Fruit fly (Drosophila melanogaster) whole organism, embryonic: ENCODE measurements around the gene CG13247.

Experiments
- B-H2 ChIP-seq: fragments of 200-800 bp; sonication (Bioruptor generic); optimal IDR thresholded peaks from 2 replicates; lab custom pipeline; 2018; ENCODE audit warnings: missing biosample characterization, mild to moderate bottlenecking, missing genetic modification characterization
- CG12942 ChIP-seq: fragments of 200-800 bp; sonication (Bioruptor generic); optimal IDR thresholded peaks from 3 replicates; lab custom pipeline; 2016; ENCODE audit warnings: missing biosample characterization, missing genetic modification characterization
- CG13123 ChIP-seq: fragments of 200-800 bp; sonication (Bioruptor generic); optimal IDR thresholded peaks from 2 replicates; lab custom pipeline; 2016; ENCODE audit warnings: missing biosample characterization, missing genetic modification characterization
- CG13287 ChIP-seq: fragments of 200-800 bp; sonication (Bioruptor generic); IDR thresholded peaks from 2 replicates; pipeline ENCODE4 v1.3.6; 2022; ENCODE audit warnings: missing biosample characterization, missing genetic modification characterization; ENCODE audit not compliant: partially characterized antibody
- CG13624 ChIP-seq: fragments of 200-800 bp; sonication (Bioruptor generic); optimal IDR thresholded peaks from 2 replicates; lab custom pipeline; 2016; ENCODE audit warnings: missing biosample characterization, missing genetic modification characterization
- CG17186 ChIP-seq: fragments of 200-800 bp; sonication (Bioruptor generic); optimal IDR thresholded peaks from 3 replicates; lab custom pipeline; 2017; ENCODE audit warnings: missing biosample characterization, missing genetic modification reagents, missing genetic modification characterization
- CG1832 ChIP-seq: fragments of 200-800 bp; sonication (Bioruptor generic); optimal IDR thresholded peaks from 2 replicates; lab custom pipeline; 2017; ENCODE audit warnings: missing biosample characterization, mild to moderate bottlenecking, missing genetic modification characterization, inconsistent platforms
- CG30020 ChIP-seq: fragments of 200-800 bp; optimal IDR thresholded peaks from 2 replicates; lab custom pipeline; 2019; ENCODE audit warnings: missing biosample characterization, mild to moderate bottlenecking, missing genetic modification characterization, moderate library complexity
- CG5245 ChIP-seq: fragments of 200-800 bp; sonication (Bioruptor generic); optimal IDR thresholded peaks from 3 replicates; lab custom pipeline; 2016; ENCODE audit warnings: missing biosample characterization, missing genetic modification characterization
- CG6683 ChIP-seq: fragments of 200-800 bp; sonication (Bioruptor generic); optimal IDR thresholded peaks from 2 replicates; lab custom pipeline; 2017; ENCODE audit warnings: missing biosample characterization, mild to moderate bottlenecking, missing genetic modification characterization, missing genetic modification reagents
- CG6765 ChIP-seq: fragments of 200-800 bp; sonication (Bioruptor generic); optimal IDR thresholded peaks from 3 replicates; lab custom pipeline; 2017; ENCODE audit warnings: missing biosample characterization, mild to moderate bottlenecking, missing genetic modification characterization
- CG6791 ChIP-seq: fragments of 200-800 bp; sonication (Bioruptor generic); IDR thresholded peaks from 3 replicates; pipeline ENCODE4 v1.3.6; 2022; ENCODE audit warnings: missing biosample characterization, missing genetic modification characterization; ENCODE audit not compliant: partially characterized antibody
- CG7963 ChIP-seq: fragments of 200-800 bp; sonication (Bioruptor generic); IDR thresholded peaks from 3 replicates; pipeline ENCODE4 v1.3.6; 2022; ENCODE audit warnings: missing biosample characterization, missing genetic modification characterization; ENCODE audit not compliant: partially characterized antibody
- CG8290 ChIP-seq, 3 experiments: fragments of 200-800 bp; sonication (Bioruptor generic); optimal IDR thresholded peaks; 2 replicates each; lab custom pipeline; 2016 to 2019; ENCODE audit warnings: missing biosample characterization in 3 of 3, missing genetic modification characterization in 3 of 3, mild to moderate bottlenecking in 2 of 3, moderate library complexity in 1 of 3
- Eip74EF ChIP-seq, 2 experiments: fragments of 200-800 bp in 1 of 2; fragments of >200 bp in 1 of 2; sonication (Bioruptor generic) in 1 of 2; optimal IDR thresholded peaks; 2 replicates each; lab custom pipeline; 2017 to 2019; ENCODE audit warnings: missing biosample characterization in 2 of 2, missing genetic modification characterization in 2 of 2, mild to moderate bottlenecking in 1 of 2, moderate library complexity in 1 of 2
- Ets65A ChIP-seq: fragments of 200-800 bp; sonication (Bioruptor generic); peaks from one replicate; lab custom pipeline; 2016; ENCODE audit warnings: missing biosample characterization, missing genetic modification characterization
- Ets97D ChIP-seq: fragments of 200-800 bp; sonication (Bioruptor generic); optimal IDR thresholded peaks from 3 replicates; lab custom pipeline; 2016; ENCODE audit warnings: missing biosample characterization, missing genetic modification characterization
- Fer3 ChIP-seq: fragments of 200-800 bp; sonication (Bioruptor generic); optimal IDR thresholded peaks from 2 replicates; lab custom pipeline; 2018; ENCODE audit warnings: missing biosample characterization, mild to moderate bottlenecking, missing genetic modification characterization, moderate library complexity
- Kr ChIP-seq: fragments of 200-800 bp; sonication (Bioruptor generic); optimal IDR thresholded peaks from 2 replicates; lab custom pipeline; 2017; ENCODE audit warnings: missing biosample characterization, mild to moderate bottlenecking, missing genetic modification characterization
- Med ChIP-seq: fragments of 200-800 bp; sonication (Bioruptor generic); peaks from one replicate; lab custom pipeline; 2016; ENCODE audit warnings: missing biosample characterization, missing genetic modification characterization, mild to moderate bottlenecking, inconsistent platforms, moderate library complexity
- NfI ChIP-seq: fragments of 200-800 bp; sonication (Bioruptor generic); optimal IDR thresholded peaks from 3 replicates; lab custom pipeline; 2018; ENCODE audit warnings: missing biosample characterization, mild to moderate bottlenecking, missing genetic modification characterization, moderate library complexity
- Sox100B ChIP-seq: fragments of 200-800 bp; sonication (Bioruptor generic); optimal IDR thresholded peaks from 3 replicates; lab custom pipeline; 2018; ENCODE audit warnings: missing biosample characterization, mild to moderate bottlenecking, missing genetic modification characterization
- bcd ChIP-seq: fragments of 200-800 bp; sonication (Bioruptor generic); optimal IDR thresholded peaks from 2 replicates; lab custom pipeline; 2017; ENCODE audit warnings: missing biosample characterization, mild to moderate bottlenecking, missing genetic modification characterization
- br ChIP-seq: fragments of >200 bp; optimal IDR thresholded peaks from 2 replicates; lab custom pipeline; 2017
- exex ChIP-seq: fragments of 200-800 bp; sonication (Bioruptor generic); optimal IDR thresholded peaks from 4 replicates; lab custom pipeline; 2018; ENCODE audit warnings: missing biosample characterization, mild to moderate bottlenecking, missing genetic modification characterization, moderate library complexity
- gsb-n ChIP-seq: fragments of 200-800 bp; sonication (Bioruptor generic); optimal IDR thresholded peaks from 3 replicates; lab custom pipeline; 2018; ENCODE audit warnings: missing biosample characterization, mild to moderate bottlenecking, missing genetic modification characterization
- gt ChIP-seq: fragments of 200-800 bp; sonication (Bioruptor generic); IDR thresholded peaks from 2 replicates; pipeline ENCODE4 v1.3.6; 2022; ENCODE audit warnings: missing biosample characterization, missing genetic modification characterization
- ham ChIP-seq: fragments of 200-800 bp; sonication (Bioruptor generic); IDR thresholded peaks from 2 replicates; pipeline ENCODE4 v1.3.6; 2022; ENCODE audit warnings: missing biosample characterization, missing genetic modification characterization
- maf-S ChIP-seq: fragments of 200-800 bp; sonication (Bioruptor generic); optimal IDR thresholded peaks from 2 replicates; lab custom pipeline; 2016; ENCODE audit warnings: missing biosample characterization, missing genetic modification characterization
- mirr ChIP-seq: fragments of 200-800 bp; sonication (Bioruptor generic); optimal IDR thresholded peaks from 3 replicates; lab custom pipeline; 2018; ENCODE audit warnings: missing biosample characterization, mild to moderate bottlenecking, missing genetic modification characterization
- onecut ChIP-seq: fragments of 200-800 bp; sonication (Bioruptor generic); IDR thresholded peaks from 2 replicates; pipeline ENCODE4 v1.3.6; 2022; ENCODE audit warnings: missing biosample characterization, missing genetic modification characterization
- pfk ChIP-seq: fragments of 200-800 bp; sonication (Bioruptor generic); optimal IDR thresholded peaks from 2 replicates; lab custom pipeline; 2018; ENCODE audit warnings: missing biosample characterization, mild to moderate bottlenecking, missing genetic modification characterization, moderate library complexity
- repo ChIP-seq: fragments of 200-800 bp; sonication (Bioruptor generic); optimal IDR thresholded peaks from 2 replicates; lab custom pipeline; 2016; ENCODE audit warnings: missing biosample characterization, missing genetic modification characterization
- row ChIP-seq: fragments of 200-800 bp; sonication (Bioruptor generic); IDR thresholded peaks from 3 replicates; pipeline ENCODE4 v1.3.6; 2022; ENCODE audit warnings: missing biosample characterization, missing genetic modification characterization
- sd ChIP-seq: fragments of 200-800 bp; sonication (Bioruptor generic); optimal IDR thresholded peaks from 3 replicates; lab custom pipeline; 2018; ENCODE audit warnings: missing biosample characterization, mild to moderate bottlenecking, missing genetic modification characterization, moderate library complexity
- sim ChIP-seq: fragments of 200-800 bp; sonication (Bioruptor generic); IDR thresholded peaks from 2 replicates; pipeline ENCODE4 v1.3.6; 2022; ENCODE audit warnings: missing biosample characterization, missing genetic modification characterization
- sima ChIP-seq: fragments of 200-800 bp; sonication (Bioruptor generic); optimal IDR thresholded peaks from 2 replicates; lab custom pipeline; 2016; ENCODE audit warnings: missing biosample characterization, missing genetic modification characterization
- trem ChIP-seq: fragments of 200-800 bp; optimal IDR thresholded peaks from 3 replicates; lab custom pipeline; 2019; ENCODE audit warnings: missing biosample characterization, mild to moderate bottlenecking, missing genetic modification characterization, moderate library complexity
- unpg ChIP-seq: fragments of 200-800 bp; sonication (Bioruptor generic); optimal IDR thresholded peaks from 3 replicates; lab custom pipeline; 2018; ENCODE audit warnings: missing biosample characterization, mild to moderate bottlenecking, missing genetic modification characterization, moderate library complexity
- vvl ChIP-seq: fragments of 200-800 bp; sonication (Bioruptor generic); IDR thresholded peaks from 2 replicates; pipeline ENCODE4 v1.3.6; 2022; ENCODE audit warnings: missing biosample characterization, missing genetic modification characterization

CG13247 gene

dm6 chr3L:20410780-20411179 lies 40.7 kb downstream of the CG13247 start (continued):
- TF ChIP-seq CG8290 (GFP tag; optimal IDR thresholded peaks at IDR 0.05; lab: Kevin White, UChicago) (no peak), CG8290 (tag; optimal IDR thresholded peaks at IDR 0.05; lab: Kevin White, UChicago) (peak in 1 of 2 experiments; percentile 17), trem (no peak), repo (GFP tag; lab: Kevin White, UChicago) (no peak), Med (GFP tag; lab: Kevin White, UChicago) (peak; percentile 63), CG5245 (GFP tag; lab: Kevin White, UChicago) (no peak), onecut (GFP tag; lab: Robert Waterston, UW) (no peak), CG30020 (tag; lab: Kevin White, UChicago) (no peak), gsb-n (tag; lab: Kevin White, UChicago) (peak; percentile 18), mirr (GFP tag; lab: Kevin White, UChicago) (peak; percentile 26), Sox100B (peak; percentile 27), CG6765 (GFP tag; lab: Kevin White, UChicago) (peak; percentile 17), NfI (GFP tag; lab: Kevin White, UChicago) (peak; percentile 10), CG1832 (GFP tag; lab: Kevin White, UChicago) (no peak), gt (no peak), CG17186 (GFP tag; lab: Kevin White, UChicago) (no peak), exex (tag; lab: Kevin White, UChicago) (peak; percentile 53), unpg (GFP tag; lab: Kevin White, UChicago) (peak; percentile 42), sd (peak; percentile 26), Ets65A (GFP tag; lab: Kevin White, UChicago) (no peak), vvl (GFP tag; lab: Robert Waterston, UW) (peak; percentile 61), bcd (no peak), ham (no peak), Fer3 (tag; lab: Kevin White, UChicago) (no peak), CG13624 (GFP tag; lab: Kevin White, UChicago) (no peak), B-H2 (GFP tag; lab: Kevin White, UChicago) (peak; percentile 24), Ets97D (GFP tag; lab: Kevin White, UChicago) (peak; percentile 90), Eip74EF (GFP tag; optimal IDR thresholded peaks at IDR 0.05; lab: Kevin White, UChicago) (peak in 1 of 2 experiments; percentile 52)

dm6 chr3L:20413304-20413703 lies 43.2 kb downstream of the CG13247 start, which contains the start of gene zye:
Gene zye, plus strand, starts transcription at chr3L:20413604.
- TF ChIP-seq Kr (no peak), CG6683 (GFP tag; lab: Kevin White, UChicago) (no peak), CG12942 (GFP tag; lab: Kevin White, UChicago) (no peak), br (no peak), CG13123 (no peak), CG13287 (GFP tag; lab: Robert Waterston, UW) (no peak), sim (GFP tag; lab: Robert Waterston, UW) (no peak), pfk (GFP tag; lab: Kevin White, UChicago) (no peak), row (GFP tag; lab: Robert Waterston, UW) (no peak), CG7963 (GFP tag; lab: Robert Waterston, UW) (no peak), sima (GFP tag; lab: Kevin White, UChicago) (no peak), maf-S (GFP tag; lab: Kevin White, UChicago) (no peak), CG6791 (GFP tag; lab: Robert Waterston, UW) (no peak)
- TF ChIP-seq, all 482 proteins: peak for 0
